Fruit fly (Drosophila melanogaster) whole organism, larva: ENCODE results near the gene CG1986.

Experiments
- noc ChIP-seq: fragments of 200-800 bp; sonication (Bioruptor generic); optimal IDR thresholded peaks from 3 replicates; lab custom pipeline; 2019; ENCODE audit warnings: missing biosample characterization, mild to moderate bottlenecking, missing genetic modification characterization, moderate library complexity

Gene CG1986

dm6 chrX:9875948-9876853 is 34.7 kb downstream of the CG1986 start, which contains the start of gene CG15247:
CG15247 (minus strand) TSS chrX:9876672.
- peak; percentile 81 for TF ChIP-seq noc (tag; lab: Kevin White, UChicago)

- TF ChIP-seq noc (tag; lab: Kevin White, UChicago) = no peak
These were observed 37.0 kb downstream of the CG1986 start, which contains the start of gene CG32695 for dm6 chrX:9873917-9874316. CG32695 (minus strand) TSS chrX:9874057.

- TF ChIP-seq noc (tag; lab: Kevin White, UChicago) = no peak
These were observed 39.3 kb downstream of the CG1986 start, which contains the start of gene CG45061 for dm6 chrX:9871632-9872031. CG45061 (minus strand) TSS chrX:9871702.

- TF ChIP-seq noc (tag; lab: Kevin White, UChicago) = peak; percentile 21
These were observed 42.2 kb downstream of the CG1986 start, which contains the start of gene CG45060 for dm6 chrX:9868510-9869248. CG45060 (minus strand) TSS chrX:9868568.

dm6 chrX:9864882-9865281 is 46.0 kb downstream of the CG1986 start, which contains the start of gene Ser7:
Ser7 (plus strand) TSS chrX:9865233.
- TF ChIP-seq noc (tag; lab: Kevin White, UChicago) = no peak
